Worm (Caenorhabditis elegans) whole organism, L2 larva: ENCODE results near the gene T09F3.5.
A peak's percentile ranks its signal among the peaks of the same experiment; 100 is the strongest.

Source experiments
- C34F6.9 ChIP-seq: fragments of 150-350 bp; optimal IDR thresholded peaks from 2 replicates; lab custom pipeline; 2014; ENCODE audit warnings: missing biosample characterization, missing genetic modification characterization
- F13H6.1 ChIP-seq: sonication (generic microtip); optimal IDR thresholded peaks from 2 replicates; lab custom pipeline; 2016; ENCODE audit warnings: missing genetic modification characterization, missing compliant biosample characterization
- R02D3.7 ChIP-seq: fragments of 150-350 bp; optimal IDR thresholded peaks from 2 replicates; lab custom pipeline; 2014; ENCODE audit warnings: missing biosample characterization, missing genetic modification characterization
- Y55F3AM.14 ChIP-seq: fragments of 200-800 bp; sonication (Bioruptor generic); optimal IDR thresholded peaks from 2 replicates; lab custom pipeline; 2018; ENCODE audit warnings: mild to moderate bottlenecking, missing genetic modification characterization, missing compliant biosample characterization
- ZK546.5 ChIP-seq: sonication (generic microtip); optimal IDR thresholded peaks from 2 replicates; lab custom pipeline; 2017; ENCODE audit warnings: missing biosample characterization, missing genetic modification characterization
- alr-1 ChIP-seq: fragments of 150-350 bp; optimal IDR thresholded peaks from 2 replicates; lab custom pipeline; 2014; ENCODE audit warnings: missing biosample characterization, missing genetic modification characterization
- aly-2 ChIP-seq: fragments of 150-350 bp; optimal IDR thresholded peaks from 2 replicates; lab custom pipeline; 2014; ENCODE audit warnings: missing biosample characterization, missing genetic modification characterization
- ama-1 ChIP-seq: fragments of 150-350 bp; optimal IDR thresholded peaks from 2 replicates; lab custom pipeline; 2018; ENCODE audit warnings: inconsistent platforms
- blmp-1 ChIP-seq: sonication (generic microtip); optimal IDR thresholded peaks from 2 replicates; lab custom pipeline; 2017; ENCODE audit warnings: missing genetic modification characterization, mild to moderate bottlenecking, missing compliant biosample characterization, antibody characterized with exemption, moderate library complexity; ENCODE audit not compliant: insufficient read depth
- ceh-16 ChIP-seq: fragments of 150-350 bp; optimal IDR thresholded peaks from 2 replicates; lab custom pipeline; 2014; ENCODE audit warnings: missing biosample characterization, missing genetic modification characterization
- ceh-82 ChIP-seq: fragments of 150-350 bp; optimal IDR thresholded peaks from 2 replicates; lab custom pipeline; 2014; ENCODE audit warnings: missing biosample characterization, missing genetic modification characterization
- crh-2 ChIP-seq: sonication (generic microtip); optimal IDR thresholded peaks from 2 replicates; lab custom pipeline; 2017; ENCODE audit warnings: missing biosample characterization, missing genetic modification characterization
- dmd-4 ChIP-seq: sonication (generic microtip); optimal IDR thresholded peaks from 2 replicates; lab custom pipeline; 2017; ENCODE audit warnings: missing biosample characterization, missing genetic modification characterization
- egl-27 ChIP-seq: sonication (generic microtip); optimal IDR thresholded peaks from 3 replicates; lab custom pipeline; 2017; ENCODE audit warnings: missing biosample characterization, missing genetic modification reagents, missing genetic modification characterization
- elt-1 ChIP-seq: fragments of 150-350 bp; optimal IDR thresholded peaks from 2 replicates; lab custom pipeline; 2014; ENCODE audit warnings: missing biosample characterization, missing genetic modification characterization
- elt-3 ChIP-seq: sonication (generic microtip); optimal IDR thresholded peaks from 2 replicates; lab custom pipeline; 2017; ENCODE audit warnings: missing biosample characterization, missing genetic modification characterization
- fos-1 ChIP-seq: fragments of 150-350 bp; optimal IDR thresholded peaks from 2 replicates; lab custom pipeline; 2014; ENCODE audit warnings: missing biosample characterization, missing genetic modification characterization
- gmeb-1 ChIP-seq: fragments of 150-350 bp; optimal IDR thresholded peaks from 2 replicates; lab custom pipeline; 2014; ENCODE audit warnings: missing biosample characterization, missing genetic modification characterization
- lin-11 ChIP-seq: fragments of 150-350 bp; sonication (generic microtip); optimal IDR thresholded peaks from 2 replicates; lab custom pipeline; 2014; ENCODE audit warnings: missing biosample characterization, missing genetic modification characterization, inconsistent platforms, mixed read lengths
- lin-13 ChIP-seq: fragments of 150-350 bp; optimal IDR thresholded peaks from 2 replicates; lab custom pipeline; 2014; ENCODE audit warnings: missing biosample characterization, missing genetic modification reagents, missing genetic modification characterization
- lin-39 ChIP-seq: fragments of 150-350 bp; optimal IDR thresholded peaks from 2 replicates; lab custom pipeline; 2014; ENCODE audit warnings: missing biosample characterization, missing genetic modification reagents, missing genetic modification characterization
- lsy-2 ChIP-seq, 2 experiments: fragments of 150-350 bp in 1 of 2; sonication (generic microtip) in 1 of 2; optimal IDR thresholded peaks; 2 replicates each; lab custom pipeline; 2014 to 2017; ENCODE audit warnings: missing biosample characterization in 2 of 2, missing genetic modification characterization in 2 of 2
- mab-5 ChIP-seq: fragments of 150-350 bp; optimal IDR thresholded peaks from 2 replicates; lab custom pipeline; 2014; ENCODE audit warnings: missing biosample characterization, missing genetic modification characterization
- mbf-1 ChIP-seq: sonication (generic microtip); optimal IDR thresholded peaks from 2 replicates; lab custom pipeline; 2017; ENCODE audit warnings: missing biosample characterization, missing genetic modification characterization
- mdl-1 ChIP-seq, 2 experiments: fragments of 150-350 bp in 1 of 2; sonication (generic microtip) in 1 of 2; optimal IDR thresholded peaks; 2 replicates each; lab custom pipeline; 2017; ENCODE audit warnings: missing biosample characterization in 2 of 2, missing genetic modification characterization in 2 of 2
- nhr-10 ChIP-seq: sonication (generic microtip); optimal IDR thresholded peaks from 2 replicates; lab custom pipeline; 2017; ENCODE audit warnings: missing biosample characterization, missing genetic modification characterization
- nhr-11 ChIP-seq: fragments of 150-350 bp; optimal IDR thresholded peaks from 2 replicates; lab custom pipeline; 2014; ENCODE audit warnings: missing biosample characterization, missing genetic modification characterization
- nhr-12 ChIP-seq: fragments of 150-350 bp; optimal IDR thresholded peaks from 2 replicates; lab custom pipeline; 2014; ENCODE audit warnings: missing biosample characterization, missing genetic modification characterization
- nhr-129 ChIP-seq: fragments of 150-350 bp; optimal IDR thresholded peaks from 2 replicates; lab custom pipeline; 2014; ENCODE audit warnings: missing biosample characterization, missing genetic modification characterization
- nhr-21 ChIP-seq: fragments of 150-350 bp; optimal IDR thresholded peaks from 2 replicates; lab custom pipeline; 2014; ENCODE audit warnings: missing biosample characterization, missing genetic modification characterization
- nhr-23 ChIP-seq: fragments of 150-350 bp; optimal IDR thresholded peaks from 2 replicates; lab custom pipeline; 2014; ENCODE audit warnings: missing biosample characterization, missing genetic modification reagents, missing genetic modification characterization
- nhr-237 ChIP-seq: fragments of 150-350 bp; optimal IDR thresholded peaks from 2 replicates; lab custom pipeline; 2014; ENCODE audit warnings: missing biosample characterization, missing genetic modification characterization
- nhr-25 ChIP-seq: fragments of 150-350 bp; sonication (generic microtip); optimal IDR thresholded peaks from 3 replicates; lab custom pipeline; 2014; ENCODE audit warnings: missing biosample characterization, missing genetic modification characterization
- nhr-6 ChIP-seq: fragments of 150-350 bp; optimal IDR thresholded peaks from 2 replicates; lab custom pipeline; 2014; ENCODE audit warnings: missing biosample characterization, missing genetic modification characterization
- nhr-77 ChIP-seq: fragments of 150-350 bp; optimal IDR thresholded peaks from 2 replicates; lab custom pipeline; 2014; ENCODE audit warnings: missing biosample characterization, missing genetic modification characterization
- peb-1 ChIP-seq: fragments of 150-350 bp; optimal IDR thresholded peaks from 2 replicates; lab custom pipeline; 2014; ENCODE audit warnings: missing biosample characterization, missing genetic modification characterization
- sem-4 ChIP-seq: fragments of 150-350 bp; optimal IDR thresholded peaks from 2 replicates; lab custom pipeline; 2014; ENCODE audit warnings: missing biosample characterization, missing genetic modification reagents, missing genetic modification characterization
- skn-1 ChIP-seq: sonication (generic microtip); optimal IDR thresholded peaks from 2 replicates; lab custom pipeline; 2017; ENCODE audit warnings: missing biosample characterization, missing genetic modification characterization
- sma-3 ChIP-seq: sonication (generic microtip); optimal IDR thresholded peaks from 2 replicates; lab custom pipeline; 2016; ENCODE audit warnings: missing genetic modification reagents, missing genetic modification characterization, missing compliant biosample characterization
- sma-9 ChIP-seq, 2 experiments: fragments of 150-350 bp in 1 of 2; sonication (generic microtip) in 1 of 2; optimal IDR thresholded peaks; 2 replicates each; lab custom pipeline; 2014 to 2016; ENCODE audit warnings: missing genetic modification characterization in 2 of 2, mild to moderate bottlenecking in 1 of 2, missing biosample characterization in 1 of 2, missing compliant biosample characterization in 1 of 2, missing genetic modification reagents in 1 of 2, moderate library complexity in 1 of 2
- snpc-4 ChIP-seq: fragments of 150-350 bp; optimal IDR thresholded peaks from 2 replicates; lab custom pipeline; 2014; ENCODE audit warnings: missing biosample characterization, missing genetic modification characterization
- unc-39 ChIP-seq: fragments of 150-350 bp; optimal IDR thresholded peaks from 2 replicates; lab custom pipeline; 2014; ENCODE audit warnings: missing biosample characterization, missing genetic modification characterization
- unc-55 ChIP-seq: fragments of 150-350 bp; sonication (generic microtip); optimal IDR thresholded peaks from 3 replicates; lab custom pipeline; 2014; ENCODE audit warnings: missing biosample characterization, missing genetic modification reagents, missing genetic modification characterization
- unc-62 ChIP-seq: fragments of 150-350 bp; optimal IDR thresholded peaks from 2 replicates; lab custom pipeline; 2014; ENCODE audit warnings: missing biosample characterization, missing genetic modification reagents, missing genetic modification characterization
- zag-1 ChIP-seq: fragments of 150-350 bp; optimal IDR thresholded peaks from 2 replicates; lab custom pipeline; 2014; ENCODE audit warnings: missing biosample characterization, missing genetic modification characterization
- ztf-1 ChIP-seq: fragments of 200-800 bp; sonication (Bioruptor generic); conservative IDR thresholded peaks from 2 replicates; pipeline ENCODE4 v1.3.6; 2022; ENCODE audit warnings: missing genetic modification characterization, missing compliant biosample characterization
- ztf-11 ChIP-seq: sonication (generic microtip); optimal IDR thresholded peaks from 2 replicates; lab custom pipeline; 2017; ENCODE audit warnings: missing biosample characterization, missing genetic modification characterization
- ztf-4 ChIP-seq: fragments of 150-350 bp; optimal IDR thresholded peaks from 2 replicates; lab custom pipeline; 2014; ENCODE audit warnings: missing biosample characterization, missing genetic modification characterization

T09F3.5 gene

ce11 chrII:10389776-10390175 lies 6.9 kb upstream of the T09F3.5 start:
- TF ChIP-seq crh-2, result peak; percentile 65
- no peak for TF ChIP-seq ztf-1 (GFP tag; lab: Robert Waterston, UW)
- peak; percentile 80 for TF ChIP-seq F13H6.1 (tag; lab: Kevin White, UChicago)
- peak; percentile 11 for TF ChIP-seq sma-3 (GFP tag; lab: Kevin White, UChicago)
- TF ChIP-seq unc-39 (tag; lab: Kevin White, UChicago), result no peak
- TF ChIP-seq skn-1 (tag; lab: Kevin White, UChicago), result no peak
- no peak for TF ChIP-seq sem-4 (tag; lab: Kevin White, UChicago)
- no peak for TF ChIP-seq elt-1 (tag; lab: Kevin White, UChicago)
- no peak for TF ChIP-seq ZK546.5 (tag; lab: Kevin White, UChicago)
- TF ChIP-seq mdl-1 (tag; optimal IDR thresholded peaks at IDR 0.05; lab: Kevin White, UChicago), result peak in 1 of 2 experiments; percentile 64
- peak; percentile 37 for TF ChIP-seq gmeb-1 (tag; lab: Kevin White, UChicago)
- peak; percentile 76 for TF ChIP-seq nhr-21
- TF ChIP-seq nhr-25 (tag; lab: Kevin White, UChicago), result peak; percentile 68
- TF ChIP-seq egl-27, result peak; percentile 8
- peak; percentile 84 for TF ChIP-seq fos-1 (tag; lab: Kevin White, UChicago)
- TF ChIP-seq sma-9 (GFP tag; optimal IDR thresholded peaks at IDR 0.05; lab: Kevin White, UChicago), result peak; percentile 82
- no peak for TF ChIP-seq sma-9 (tag; optimal IDR thresholded peaks at IDR 0.05; lab: Kevin White, UChicago)
- no peak for TF ChIP-seq peb-1 (tag; lab: Kevin White, UChicago)
- peak; percentile 70 for TF ChIP-seq nhr-129 (tag; lab: Kevin White, UChicago)
- no peak for TF ChIP-seq nhr-10 (tag; lab: Kevin White, UChicago)

DNA sequence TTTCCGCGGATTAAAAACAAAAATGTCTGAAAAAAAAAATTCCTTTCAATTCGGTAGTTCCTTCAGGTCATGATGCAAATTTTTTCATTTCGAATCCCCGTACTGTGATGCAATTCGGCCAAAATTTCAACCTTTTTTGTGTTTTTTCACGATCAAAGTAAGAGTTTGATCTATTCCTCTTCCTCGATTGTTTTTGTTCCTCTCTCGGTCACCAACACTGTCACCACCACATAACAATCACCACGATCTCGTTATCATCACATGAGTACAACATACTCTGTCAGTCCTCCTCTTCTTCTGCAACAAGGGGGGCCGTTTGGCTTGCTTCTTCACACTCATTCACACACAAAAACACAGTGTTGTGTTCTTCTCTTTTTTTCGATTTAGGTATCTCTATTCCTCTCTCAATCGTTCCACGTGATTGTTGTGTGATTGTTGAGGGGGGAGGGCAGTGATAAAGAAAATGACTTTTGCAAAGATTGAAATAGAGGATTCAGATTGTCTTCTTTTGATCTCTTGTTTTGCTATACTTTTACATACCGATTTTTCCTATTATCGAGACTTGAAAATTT lies 6.3 kb upstream of the T09F3.5 start:
- no peak for TF ChIP-seq nhr-12 (tag; lab: Kevin White, UChicago)
- TF ChIP-seq sem-4 (tag; lab: Kevin White, UChicago), result peak; percentile 17
- no peak for TF ChIP-seq peb-1 (tag; lab: Kevin White, UChicago)
- TF ChIP-seq zag-1 (tag; lab: Kevin White, UChicago), result no peak
- TF ChIP-seq ztf-1 (GFP tag; lab: Robert Waterston, UW), result no peak
- TF ChIP-seq ztf-11 (tag; lab: Kevin White, UChicago), result no peak
- peak; percentile 91 for TF ChIP-seq sma-9 (GFP tag; optimal IDR thresholded peaks at IDR 0.05; lab: Kevin White, UChicago)
- no peak for TF ChIP-seq sma-9 (tag; optimal IDR thresholded peaks at IDR 0.05; lab: Kevin White, UChicago)
- no peak for TF ChIP-seq elt-1 (tag; lab: Kevin White, UChicago)
- TF ChIP-seq skn-1 (tag; lab: Kevin White, UChicago), result no peak
- TF ChIP-seq crh-2, result peak; percentile 66
- peak; percentile 51 for TF ChIP-seq F13H6.1 (tag; lab: Kevin White, UChicago)
- TF ChIP-seq lin-11, result no peak
- TF ChIP-seq blmp-1 (tag; lab: Kevin White, UChicago), result peak; percentile 29
- no peak for TF ChIP-seq mbf-1 (tag; lab: Kevin White, UChicago)
- TF ChIP-seq ZK546.5 (tag; lab: Kevin White, UChicago), result no peak
- no peak for TF ChIP-seq ceh-82
- TF ChIP-seq lin-13 (GFP tag; lab: Kevin White, UChicago), result peak; percentile 13
- no peak for TF ChIP-seq lin-39
- peak; percentile 2 for TF ChIP-seq nhr-10 (tag; lab: Kevin White, UChicago)
- TF ChIP-seq nhr-11 (tag; lab: Kevin White, UChicago), result no peak
- peak; percentile 84 for TF ChIP-seq nhr-21
- peak in 1 of 2 experiments; percentile 47 for TF ChIP-seq mdl-1 (tag; optimal IDR thresholded peaks at IDR 0.05; lab: Kevin White, UChicago)
- TF ChIP-seq alr-1 (tag; lab: Kevin White, UChicago), result no peak
- peak; percentile 85 for TF ChIP-seq sma-3 (GFP tag; lab: Kevin White, UChicago)
- peak; percentile 35 for TF ChIP-seq nhr-6 (tag; lab: Kevin White, UChicago)
- no peak for TF ChIP-seq nhr-23
- TF ChIP-seq snpc-4, result no peak
- no peak for TF ChIP-seq mab-5
- TF ChIP-seq unc-55 (GFP tag; lab: Kevin White, UChicago), result no peak
- TF ChIP-seq ama-1 (lab: Kevin White, UChicago), result no peak
- no peak for TF ChIP-seq aly-2
- no peak for TF ChIP-seq nhr-237 (tag; lab: Kevin White, UChicago)
- peak; percentile 72 for TF ChIP-seq ztf-4 (tag; lab: Kevin White, UChicago)
- no peak for TF ChIP-seq unc-39 (tag; lab: Kevin White, UChicago)
- TF ChIP-seq nhr-129 (tag; lab: Kevin White, UChicago), result peak; percentile 90
- TF ChIP-seq nhr-25 (tag; lab: Kevin White, UChicago), result peak; percentile 83
- peak; percentile 52 for TF ChIP-seq Y55F3AM.14 (GFP tag; lab: Kevin White, UChicago)
- TF ChIP-seq fos-1 (tag; lab: Kevin White, UChicago), result peak; percentile 34
- peak; percentile 58 for TF ChIP-seq C34F6.9 (tag; lab: Kevin White, UChicago)
- no peak for TF ChIP-seq dmd-4 (tag; lab: Kevin White, UChicago)
- TF ChIP-seq nhr-77 (tag; lab: Kevin White, UChicago), result no peak
- TF ChIP-seq unc-62 (GFP tag; lab: Kevin White, UChicago), result no peak
- TF ChIP-seq R02D3.7, result no peak
- TF ChIP-seq elt-3 (tag; lab: Kevin White, UChicago), result no peak
- TF ChIP-seq lsy-2 (tag; optimal IDR thresholded peaks at IDR 0.05; lab: Kevin White, UChicago), result peak in 1 of 2 experiments; percentile 61
- TF ChIP-seq egl-27, result no peak
- no peak for TF ChIP-seq ceh-16 (tag; lab: Kevin White, UChicago)
- peak; percentile 16 for TF ChIP-seq gmeb-1 (tag; lab: Kevin White, UChicago)
